Fruit fly (Drosophila melanogaster) whole organism: Measurements from ENCODE around the gene CG32650.

Experiments used
- CG8478 ChIP-seq: fragments of >200 bp; optimal IDR thresholded peaks from 2 replicates; lab custom pipeline; 2018; ENCODE audit warnings: inconsistent platforms
- Dll ChIP-seq: fragments of >200 bp; optimal IDR thresholded peaks from 2 replicates; lab custom pipeline; 2017
- EcR ChIP-seq, 2 experiments: fragments of >200 bp; optimal IDR thresholded peaks; 2 replicates each; lab custom pipeline; 2017; ENCODE audit warnings: missing biosample characterization in 2 of 2, missing genetic modification characterization in 2 of 2, missing genetic modification reagents in 2 of 2
- pan ChIP-seq: fragments of >200 bp; optimal IDR thresholded peaks from 2 replicates; lab custom pipeline; 2017
- psq ChIP-seq: fragments of >200 bp; optimal IDR thresholded peaks from 2 replicates; lab custom pipeline; 2017
- usp ChIP-seq: fragments of >200 bp; optimal IDR thresholded peaks from 2 replicates; lab custom pipeline; 2017; ENCODE audit warnings: missing biosample characterization, missing genetic modification characterization, mixed read lengths

The CG32650 gene

DNA sequence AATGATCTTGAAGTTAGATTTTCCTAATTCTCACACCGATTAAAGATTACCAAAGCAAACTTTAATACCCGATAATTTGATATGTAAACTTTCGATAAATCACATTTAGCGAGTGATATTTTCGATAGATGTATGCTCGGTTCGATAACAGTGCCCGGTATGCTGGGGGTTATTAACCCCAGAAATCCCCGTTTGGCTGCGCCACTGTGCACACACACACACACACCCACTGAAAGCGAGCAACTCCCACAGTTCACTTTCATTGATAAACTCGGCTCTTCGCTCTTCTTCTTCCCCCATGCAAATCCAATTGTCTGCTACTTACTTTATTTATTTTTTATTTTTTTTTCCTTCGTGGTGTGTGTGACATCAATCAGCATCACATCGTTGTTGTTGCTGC, 2.1 kb downstream of the CG32650 start:
- TF ChIP-seq usp (GFP tag; lab: Kevin White, UChicago) (no peak), psq (no peak), Dll (no peak), CG8478 (lab: Kevin White, UChicago) (no peak), pan (lab: Kevin White, UChicago) (no peak), EcR (GFP tag; optimal IDR thresholded peaks at IDR 0.05; lab: Kevin White, UChicago) (no peak)

DNA sequence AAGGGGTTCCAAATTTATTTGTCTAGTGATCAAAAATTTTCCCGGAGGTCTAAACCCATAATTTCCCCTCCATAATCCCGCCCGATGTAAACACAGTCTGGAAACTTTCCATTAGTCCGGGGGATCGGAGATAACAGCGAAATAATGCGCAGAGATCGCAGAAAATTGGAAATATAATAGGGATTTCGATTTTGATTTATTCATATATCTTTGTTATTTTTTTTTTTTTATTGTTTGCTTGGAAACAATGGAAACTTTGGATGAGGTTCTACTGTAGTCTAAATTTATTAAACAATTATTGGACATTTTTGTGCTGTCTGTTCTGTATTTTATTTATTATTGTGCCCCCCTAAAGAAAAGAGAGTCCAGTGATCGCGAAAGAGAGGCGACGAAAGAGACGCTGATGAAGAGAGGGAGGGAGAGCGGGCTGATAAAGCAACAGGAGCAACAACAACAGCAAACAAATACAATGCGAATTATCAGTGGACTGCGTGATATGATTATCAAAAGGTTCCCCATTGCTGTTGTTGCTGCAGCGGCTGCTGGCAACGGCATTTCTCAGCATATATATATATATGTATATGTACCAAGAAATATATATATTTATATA, 3.2 kb downstream of the CG32650 start:
- TF ChIP-seq psq (no peak), usp (GFP tag; lab: Kevin White, UChicago) (no peak), pan (lab: Kevin White, UChicago) (no peak), Dll (no peak), CG8478 (lab: Kevin White, UChicago) (no peak), EcR (GFP tag; optimal IDR thresholded peaks at IDR 0.05; lab: Kevin White, UChicago) (no peak)

DNA sequence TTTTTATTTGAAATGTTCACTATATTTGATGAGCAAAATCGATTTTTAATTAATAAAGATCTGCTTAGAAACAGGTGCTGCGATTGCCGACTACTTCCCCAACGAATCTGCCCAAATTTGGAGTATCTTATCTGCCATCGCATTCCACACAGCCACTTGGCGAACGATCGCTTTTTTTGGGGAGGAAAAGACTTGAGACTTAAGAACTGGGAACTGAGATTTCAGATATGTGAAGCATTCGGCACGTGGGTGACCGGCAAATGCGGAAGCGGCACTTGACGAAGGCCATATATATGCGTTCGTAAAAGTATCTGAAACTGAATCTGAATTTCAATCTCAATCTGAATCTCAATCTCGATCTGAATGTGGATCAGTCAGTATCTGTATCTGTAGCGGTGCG, 4.5 kb downstream of the CG32650 start:
- TF ChIP-seq Dll (no peak), EcR (GFP tag; optimal IDR thresholded peaks at IDR 0.05; lab: Kevin White, UChicago) (no peak), psq (no peak), usp (GFP tag; lab: Kevin White, UChicago) (no peak), CG8478 (lab: Kevin White, UChicago) (no peak), pan (lab: Kevin White, UChicago) (no peak)

DNA sequence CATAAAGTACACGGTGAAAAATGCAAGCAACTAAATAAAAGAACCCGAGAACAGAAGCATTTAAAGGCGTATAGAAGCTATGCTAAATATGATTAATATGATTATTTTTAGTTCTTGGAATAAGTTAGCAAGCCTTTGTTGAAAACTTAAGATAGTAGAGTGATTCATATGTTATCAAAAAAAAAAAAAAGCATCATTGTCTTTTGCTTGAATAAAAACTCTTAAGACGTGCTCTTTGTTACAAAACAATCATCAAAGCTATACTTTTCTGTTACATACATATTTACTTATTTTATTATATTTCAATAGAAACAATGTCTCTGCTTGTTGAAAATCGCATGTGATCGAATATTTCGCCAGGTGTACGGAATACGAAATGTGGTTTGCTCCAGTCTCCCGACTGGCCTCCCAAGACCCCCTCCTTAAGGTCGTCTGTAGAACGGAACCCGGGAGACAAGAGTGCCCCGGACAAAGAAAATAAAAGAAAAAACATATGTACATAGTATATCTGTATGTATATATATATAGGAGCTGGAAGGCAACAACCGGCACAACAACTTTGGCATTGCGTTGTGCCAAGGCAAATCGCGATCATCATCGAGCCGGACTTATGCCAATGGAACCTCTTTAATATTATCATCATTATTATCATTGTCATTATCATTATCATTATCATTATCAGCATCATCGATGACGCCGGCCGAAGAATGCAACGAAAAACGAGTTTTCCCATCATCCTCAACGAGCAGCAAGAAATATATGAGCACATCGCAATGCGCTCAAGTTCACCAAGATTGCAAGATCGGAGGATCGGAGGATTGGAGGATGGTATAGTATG, 6.9 kb downstream of the CG32650 start:
- no peak for TF ChIP-seq pan (lab: Kevin White, UChicago)
- TF ChIP-seq psq = no peak
- no peak for TF ChIP-seq CG8478 (lab: Kevin White, UChicago)
- no peak for TF ChIP-seq EcR (GFP tag; optimal IDR thresholded peaks at IDR 0.05; lab: Kevin White, UChicago)
- no peak for TF ChIP-seq Dll
- no peak for TF ChIP-seq usp (GFP tag; lab: Kevin White, UChicago)

DNA sequence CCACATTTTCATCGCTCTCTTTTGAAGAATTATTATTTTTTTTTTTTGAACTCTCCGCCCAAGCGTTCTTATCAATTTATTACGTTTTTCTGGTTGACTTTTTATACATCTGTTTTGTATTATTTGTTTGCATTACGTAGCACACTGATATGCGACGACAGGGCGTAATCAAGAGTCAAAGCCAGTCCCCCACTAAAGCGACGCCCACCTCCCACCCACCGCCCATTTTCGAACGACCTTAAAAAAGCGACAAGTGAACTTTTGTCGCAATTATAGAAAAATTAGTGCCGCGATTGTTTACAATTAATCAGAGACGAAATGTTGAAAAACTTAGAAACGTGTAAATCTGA, 7.7 kb downstream of the CG32650 start:
- TF ChIP-seq psq (no peak), usp (GFP tag; lab: Kevin White, UChicago) (no peak), pan (lab: Kevin White, UChicago) (no peak), EcR (GFP tag; optimal IDR thresholded peaks at IDR 0.05; lab: Kevin White, UChicago) (no peak), Dll (no peak), CG8478 (lab: Kevin White, UChicago) (no peak)

DNA sequence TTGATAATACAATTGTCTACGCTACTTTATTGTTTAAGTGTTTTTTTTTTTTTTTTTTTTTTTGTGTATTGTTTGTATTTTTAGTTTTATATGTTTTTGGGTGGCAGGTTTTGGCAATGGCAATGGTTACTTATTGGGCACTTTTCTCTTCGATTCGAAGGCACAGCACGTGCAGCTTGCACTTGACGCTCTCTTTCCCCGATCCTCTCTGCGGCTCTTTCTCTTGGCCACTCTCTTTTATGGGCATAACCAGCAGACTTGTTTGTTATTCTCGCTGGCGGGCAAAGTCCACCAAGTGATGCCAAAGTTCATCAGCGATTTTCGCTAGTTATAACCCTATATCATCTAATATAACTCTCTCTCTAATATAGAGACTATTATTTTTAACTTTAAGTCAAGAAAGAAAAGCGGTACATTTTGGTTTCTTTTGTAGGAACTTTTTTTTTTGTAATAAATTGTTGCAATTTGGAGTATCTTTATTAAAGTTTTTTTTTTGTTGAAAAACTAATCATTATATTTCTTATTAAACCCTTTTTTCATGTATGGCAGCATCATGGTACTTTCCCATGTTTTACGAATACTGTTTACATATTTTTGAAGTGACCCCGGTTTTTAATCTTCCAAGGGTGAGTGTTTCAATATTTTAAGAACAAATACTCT, 8.2 kb downstream of the CG32650 start:
- TF ChIP-seq Dll (no peak), psq (no peak), usp (GFP tag; lab: Kevin White, UChicago) (no peak), CG8478 (lab: Kevin White, UChicago) (no peak)

DNA sequence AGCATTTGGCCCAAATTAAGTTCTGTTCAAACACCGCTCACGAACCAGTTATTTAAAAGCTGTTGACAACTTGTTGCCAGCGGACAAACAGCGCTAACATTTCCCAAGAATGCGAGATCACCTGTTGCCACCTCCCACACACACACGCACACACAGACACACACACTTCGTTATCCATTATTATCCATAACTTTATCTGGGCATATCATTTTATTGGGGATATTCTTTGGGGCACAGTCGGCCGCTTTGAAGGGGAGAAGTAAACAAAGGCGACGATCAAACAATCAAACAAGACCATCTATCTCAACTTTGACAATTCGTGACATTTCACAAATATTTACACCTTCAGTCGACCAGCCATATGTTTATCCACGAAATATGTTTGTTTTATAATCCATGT, 9.4 kb downstream of the CG32650 start:
- TF ChIP-seq usp (GFP tag; lab: Kevin White, UChicago) = no peak
- no peak for TF ChIP-seq EcR (GFP tag; optimal IDR thresholded peaks at IDR 0.05; lab: Kevin White, UChicago)
- no peak for TF ChIP-seq CG8478 (lab: Kevin White, UChicago)
- TF ChIP-seq Dll = no peak
- no peak for TF ChIP-seq pan (lab: Kevin White, UChicago)
- TF ChIP-seq psq = no peak

DNA sequence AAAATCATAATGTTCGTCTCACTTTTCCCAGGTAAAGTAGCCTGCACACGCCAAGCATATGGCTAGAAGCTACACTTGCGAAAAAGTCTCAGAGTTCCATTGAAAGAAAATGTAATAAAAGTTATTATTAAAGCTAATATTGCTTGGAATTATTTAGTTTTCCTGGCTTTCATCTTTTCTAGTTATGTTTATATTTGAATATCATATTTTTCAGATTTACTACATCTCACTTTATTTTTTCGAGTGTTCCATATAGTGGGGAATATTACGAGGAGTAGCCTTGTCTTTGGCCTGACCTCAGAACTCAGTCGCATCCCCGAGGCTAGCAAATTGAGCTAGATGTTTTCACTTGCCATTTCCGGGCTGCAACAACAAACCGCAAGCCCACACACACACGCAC, 10.9 kb downstream of the CG32650 start:
- TF ChIP-seq pan (lab: Kevin White, UChicago) (no peak), CG8478 (lab: Kevin White, UChicago) (no peak), psq (no peak), Dll (no peak), usp (GFP tag; lab: Kevin White, UChicago) (no peak), EcR (GFP tag; optimal IDR thresholded peaks at IDR 0.05; lab: Kevin White, UChicago) (no peak)

DNA sequence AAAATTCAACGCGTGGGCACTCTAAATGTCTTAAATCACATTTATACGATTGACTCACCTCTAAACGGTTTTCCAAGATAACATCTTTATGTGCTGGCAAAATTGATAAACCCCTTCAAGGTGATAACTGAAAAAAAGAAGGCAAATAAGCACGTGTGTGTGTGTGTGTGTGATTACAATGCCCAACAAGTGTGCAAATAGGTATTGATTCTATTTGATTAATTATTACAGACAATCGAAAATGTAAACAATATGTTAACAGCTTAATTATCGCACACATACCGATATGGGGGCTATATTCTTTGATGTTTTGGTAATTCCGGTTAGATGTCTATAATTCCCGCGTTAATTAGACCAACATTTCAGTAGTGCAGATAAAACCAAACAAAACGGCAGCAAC, 11.9 kb downstream of the CG32650 start:
- TF ChIP-seq Dll (no peak), CG8478 (lab: Kevin White, UChicago) (no peak), usp (GFP tag; lab: Kevin White, UChicago) (no peak), pan (lab: Kevin White, UChicago) (no peak), psq (no peak)

DNA sequence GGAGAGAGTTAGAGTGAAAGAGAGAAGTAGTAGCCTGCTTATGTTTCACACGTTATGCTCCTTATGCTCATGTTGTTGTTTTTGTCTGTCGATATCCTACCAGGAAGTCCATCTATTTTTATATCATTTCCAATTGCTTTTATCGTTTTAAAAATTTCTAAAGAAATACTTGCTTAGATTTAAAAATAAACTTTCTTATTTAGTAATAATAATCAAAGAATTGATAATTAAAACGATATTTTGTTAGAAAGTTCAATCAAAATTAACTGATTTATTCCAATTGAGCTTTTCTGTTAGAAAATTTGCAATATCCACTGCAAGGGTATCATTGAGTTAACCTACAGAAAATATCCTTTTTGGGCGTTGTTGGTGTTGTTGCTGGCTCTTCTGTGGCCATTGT, 28.6 kb downstream of the CG32650 start:
- no peak for TF ChIP-seq EcR (GFP tag; optimal IDR thresholded peaks at IDR 0.05; lab: Kevin White, UChicago)
- no peak for TF ChIP-seq psq
- no peak for TF ChIP-seq pan (lab: Kevin White, UChicago)
- TF ChIP-seq usp (GFP tag; lab: Kevin White, UChicago) = no peak
- TF ChIP-seq CG8478 (lab: Kevin White, UChicago) = no peak
- no peak for TF ChIP-seq Dll

DNA sequence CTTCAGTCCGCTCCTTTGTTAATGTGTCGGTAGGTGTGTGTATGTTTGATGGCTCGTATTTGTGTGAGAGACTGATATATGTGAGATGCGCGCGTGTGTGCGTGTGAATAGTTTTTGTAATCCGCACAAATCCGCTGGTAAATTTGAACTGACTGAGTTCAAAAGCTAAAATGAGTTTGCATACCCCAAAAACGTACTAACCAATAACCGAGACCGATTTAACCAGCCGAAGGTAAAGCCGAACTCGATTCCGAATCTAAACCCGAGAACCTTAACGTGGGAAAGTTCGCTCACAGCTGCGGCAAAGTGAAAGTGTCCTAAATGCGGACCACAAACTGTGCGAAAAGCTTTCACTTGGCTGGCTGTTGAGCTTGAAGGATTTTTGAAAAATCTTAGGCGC, 29.9 kb downstream of the CG32650 start:
- no peak for TF ChIP-seq Dll
- no peak for TF ChIP-seq EcR (GFP tag; optimal IDR thresholded peaks at IDR 0.05; lab: Kevin White, UChicago)
- no peak for TF ChIP-seq CG8478 (lab: Kevin White, UChicago)
- TF ChIP-seq pan (lab: Kevin White, UChicago) = no peak
- no peak for TF ChIP-seq usp (GFP tag; lab: Kevin White, UChicago)
- no peak for TF ChIP-seq psq

DNA sequence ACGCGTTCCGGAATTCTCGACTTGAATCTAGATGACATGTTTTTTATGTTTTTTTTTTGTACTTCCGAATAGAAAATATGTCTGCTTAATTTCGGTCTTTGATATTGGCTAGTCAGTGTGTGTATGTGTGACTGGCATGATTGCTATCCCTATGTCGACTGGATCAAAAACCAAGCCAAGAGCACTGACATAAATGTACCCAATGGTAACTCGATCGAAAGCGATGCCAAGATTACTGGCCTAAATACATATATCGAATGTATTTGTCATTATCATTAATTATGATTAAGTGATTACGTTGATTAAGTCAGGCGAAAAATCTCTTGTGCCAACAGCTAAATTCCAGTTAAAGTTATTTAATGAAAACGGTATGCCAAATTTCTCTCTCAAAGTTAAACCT, 40.8 kb downstream of the CG32650 start, which contains the start of gene CG4661:
CG4661 (minus strand) TSS at position 101 of the 400 bp plus-strand sequence.
- TF ChIP-seq EcR (GFP tag; optimal IDR thresholded peaks at IDR 0.05; lab: Kevin White, UChicago) (no peak), usp (GFP tag; lab: Kevin White, UChicago) (no peak), pan (lab: Kevin White, UChicago) (no peak), CG8478 (lab: Kevin White, UChicago) (no peak), Dll (no peak), psq (no peak)
